Fruit fly (Drosophila melanogaster) whole organism, embryonic: ENCODE measurements around the gene CG9961.
A peak's percentile ranks its signal among the peaks of the same experiment; 100 is the strongest.

Experiments used
- Bdp1 ChIP-seq: fragments of 200-800 bp; sonication (Bioruptor generic); optimal IDR thresholded peaks from 3 replicates; lab custom pipeline; 2016; ENCODE audit warnings: missing biosample characterization, missing genetic modification characterization
- C15 ChIP-seq: fragments of 200-800 bp; sonication (Bioruptor generic); IDR thresholded peaks from 3 replicates; pipeline ENCODE4 v1.3.6; 2022; ENCODE audit warnings: missing biosample characterization, missing genetic modification characterization
- CG10274 ChIP-seq: fragments of 200-800 bp; sonication (Bioruptor generic); optimal IDR thresholded peaks from 3 replicates; lab custom pipeline; 2017; ENCODE audit warnings: missing biosample characterization, mild to moderate bottlenecking, missing genetic modification characterization
- CG10565 ChIP-seq: fragments of 200-800 bp; sonication (Bioruptor generic); optimal IDR thresholded peaks from 3 replicates; lab custom pipeline; 2016; ENCODE audit warnings: missing biosample characterization, mild to moderate bottlenecking, missing genetic modification characterization
- CG10979 ChIP-seq: fragments of 200-800 bp; sonication (Bioruptor generic); optimal IDR thresholded peaks from 2 replicates; lab custom pipeline; 2018; ENCODE audit warnings: missing biosample characterization, mild to moderate bottlenecking, missing genetic modification characterization, moderate library complexity
- CG11456 ChIP-seq: fragments of 200-800 bp; sonication (Bioruptor generic); IDR thresholded peaks from 3 replicates; pipeline ENCODE4 v1.3.6; 2022; ENCODE audit warnings: missing biosample characterization, missing genetic modification characterization
- CG11560 ChIP-seq: fragments of 200-800 bp; sonication (Bioruptor generic); IDR thresholded peaks from 3 replicates; pipeline ENCODE4 v1.3.6; 2022; ENCODE audit warnings: missing biosample characterization, missing genetic modification characterization
- CG11695 ChIP-seq: fragments of 200-800 bp; sonication (Bioruptor generic); IDR thresholded peaks from 3 replicates; pipeline ENCODE4 v1.3.6; 2022; ENCODE audit warnings: missing biosample characterization, missing genetic modification characterization
- CG12104 ChIP-seq: fragments of 200-800 bp; sonication (Bioruptor generic); optimal IDR thresholded peaks from 3 replicates; lab custom pipeline; 2016; ENCODE audit warnings: missing biosample characterization, missing genetic modification characterization
- CG12299 ChIP-seq: fragments of 200-800 bp; sonication (Bioruptor generic); optimal IDR thresholded peaks from 2 replicates; lab custom pipeline; 2018; ENCODE audit warnings: missing biosample characterization, mild to moderate bottlenecking, missing genetic modification characterization
- CG12942 ChIP-seq: fragments of 200-800 bp; sonication (Bioruptor generic); optimal IDR thresholded peaks from 3 replicates; lab custom pipeline; 2016; ENCODE audit warnings: missing biosample characterization, missing genetic modification characterization
- CG15011 ChIP-seq: fragments of 200-800 bp; sonication (Bioruptor generic); optimal IDR thresholded peaks from 3 replicates; lab custom pipeline; 2018; ENCODE audit warnings: missing biosample characterization, mild to moderate bottlenecking, missing genetic modification characterization
- CG15479 ChIP-seq: fragments of 200-800 bp; sonication (Bioruptor generic); optimal IDR thresholded peaks from 3 replicates; lab custom pipeline; 2019; ENCODE audit warnings: missing biosample characterization, mild to moderate bottlenecking, missing genetic modification characterization, moderate library complexity
- CG15696 ChIP-seq: fragments of 200-800 bp; sonication (Bioruptor generic); optimal IDR thresholded peaks from 2 replicates; lab custom pipeline; 2019; ENCODE audit warnings: missing biosample characterization, mild to moderate bottlenecking, missing genetic modification characterization, moderate library complexity
- CG17802 ChIP-seq: fragments of 200-800 bp; sonication (Bioruptor generic); optimal IDR thresholded peaks from 2 replicates; lab custom pipeline; 2018; ENCODE audit warnings: missing biosample characterization, mild to moderate bottlenecking, missing genetic modification characterization, moderate library complexity
- CG2875 ChIP-seq: fragments of 200-800 bp; sonication (Bioruptor generic); optimal IDR thresholded peaks from 2 replicates; lab custom pipeline; 2017; ENCODE audit warnings: missing biosample characterization, mild to moderate bottlenecking, missing genetic modification characterization, missing genetic modification reagents
- CG30403 ChIP-seq: fragments of 200-800 bp; sonication (Bioruptor generic); optimal IDR thresholded peaks from 3 replicates; lab custom pipeline; 2016; ENCODE audit warnings: missing biosample characterization, missing genetic modification characterization
- CG32767 ChIP-seq: fragments of 200-800 bp; sonication (Bioruptor generic); IDR thresholded peaks from 2 replicates; pipeline ENCODE4 v1.3.6; 2022; ENCODE audit warnings: missing biosample characterization, missing genetic modification characterization
- CG33213 ChIP-seq: fragments of 200-800 bp; sonication (Bioruptor generic); optimal IDR thresholded peaks from 3 replicates; lab custom pipeline; 2016; ENCODE audit warnings: missing biosample characterization, missing genetic modification characterization
- CG3726 ChIP-seq: fragments of 200-800 bp; sonication (Bioruptor generic); IDR thresholded peaks from 3 replicates; pipeline ENCODE4, ENCODE4 v1.3.6; 2022; ENCODE audit warnings: missing biosample characterization, missing genetic modification characterization
- CG4282 ChIP-seq: fragments of 200-800 bp; sonication (Bioruptor generic); optimal IDR thresholded peaks from 2 replicates; lab custom pipeline; 2016; ENCODE audit warnings: missing biosample characterization, missing genetic modification characterization
- CG5180 ChIP-seq: fragments of 200-800 bp; sonication (Bioruptor generic); optimal IDR thresholded peaks from 3 replicates; lab custom pipeline; 2017; ENCODE audit warnings: missing biosample characterization, missing genetic modification characterization, mild to moderate bottlenecking, moderate library complexity, missing genetic modification reagents
- CG6854 ChIP-seq: fragments of 200-800 bp; sonication (Bioruptor generic); optimal IDR thresholded peaks from 3 replicates; lab custom pipeline; 2017; ENCODE audit warnings: missing biosample characterization, mild to moderate bottlenecking, missing genetic modification characterization
- CG7963 ChIP-seq: fragments of 200-800 bp; sonication (Bioruptor generic); IDR thresholded peaks from 3 replicates; pipeline ENCODE4 v1.3.6; 2022; ENCODE audit warnings: missing biosample characterization, missing genetic modification characterization; ENCODE audit not compliant: partially characterized antibody
- CG8359 ChIP-seq: fragments of 200-800 bp; sonication (Bioruptor generic); optimal IDR thresholded peaks from 2 replicates; lab custom pipeline; 2017; ENCODE audit warnings: missing biosample characterization, mild to moderate bottlenecking, missing genetic modification characterization, borderline replicate concordance
- CG8924 ChIP-seq: fragments of 200-800 bp; optimal IDR thresholded peaks from 3 replicates; lab custom pipeline; 2019; ENCODE audit warnings: missing biosample characterization, mild to moderate bottlenecking, missing genetic modification characterization, moderate library complexity
- CrebB ChIP-seq: fragments of 200-800 bp; sonication (Bioruptor generic); optimal IDR thresholded peaks from 3 replicates; lab custom pipeline; 2018; ENCODE audit warnings: missing biosample characterization, mild to moderate bottlenecking, missing genetic modification characterization
- Dfd ChIP-seq, 2 experiments: fragments of >200 bp; optimal IDR thresholded peaks; 2 replicates each; lab custom pipeline; 2017; ENCODE audit warnings: missing biosample characterization in 2 of 2, missing genetic modification characterization in 2 of 2
- Eip74EF ChIP-seq, 2 experiments: fragments of 200-800 bp in 1 of 2; fragments of >200 bp in 1 of 2; sonication (Bioruptor generic) in 1 of 2; optimal IDR thresholded peaks; 2 replicates each; lab custom pipeline; 2017 to 2019; ENCODE audit warnings: missing biosample characterization in 2 of 2, missing genetic modification characterization in 2 of 2, mild to moderate bottlenecking in 1 of 2, moderate library complexity in 1 of 2
- Ets65A ChIP-seq: fragments of 200-800 bp; sonication (Bioruptor generic); peaks from one replicate; lab custom pipeline; 2016; ENCODE audit warnings: missing biosample characterization, missing genetic modification characterization
- Fer1 ChIP-seq: fragments of 200-800 bp; sonication (Bioruptor generic); optimal IDR thresholded peaks from 2 replicates; lab custom pipeline; 2017; ENCODE audit warnings: missing biosample characterization, mild to moderate bottlenecking, missing genetic modification characterization
- HmgD ChIP-seq: fragments of 200-800 bp; sonication (Bioruptor generic); optimal IDR thresholded peaks from 3 replicates; lab custom pipeline; 2016; ENCODE audit warnings: missing biosample characterization, missing genetic modification characterization
- Hmr ChIP-seq: fragments of 200-800 bp; sonication (Bioruptor generic); optimal IDR thresholded peaks from 3 replicates; lab custom pipeline; 2017; ENCODE audit warnings: mild to moderate bottlenecking, missing biosample characterization, missing genetic modification reagents, missing genetic modification characterization
- Max ChIP-seq: fragments of 200-800 bp; sonication (Bioruptor generic); optimal IDR thresholded peaks from 2 replicates; lab custom pipeline; 2016; ENCODE audit warnings: missing biosample characterization, mild to moderate bottlenecking, missing genetic modification characterization
- NfI ChIP-seq: fragments of 200-800 bp; sonication (Bioruptor generic); optimal IDR thresholded peaks from 3 replicates; lab custom pipeline; 2018; ENCODE audit warnings: missing biosample characterization, mild to moderate bottlenecking, missing genetic modification characterization, moderate library complexity
- Oaz ChIP-seq: fragments of 200-800 bp; sonication (Bioruptor generic); IDR thresholded peaks from 2 replicates; pipeline ENCODE4 v1.3.6; 2022; ENCODE audit warnings: missing biosample characterization, missing genetic modification characterization
- ab ChIP-seq: fragments of 200-800 bp; sonication (Bioruptor generic); optimal IDR thresholded peaks from 2 replicates; lab custom pipeline; 2016; ENCODE audit warnings: missing biosample characterization, missing genetic modification characterization
- aop ChIP-seq: fragments of 200-800 bp; sonication (Bioruptor generic); IDR thresholded peaks from 2 replicates; pipeline ENCODE4 v1.3.6; 2022; ENCODE audit warnings: missing biosample characterization, missing genetic modification characterization
- bowl ChIP-seq: fragments of 200-800 bp; sonication (Bioruptor generic); IDR thresholded peaks from 2 replicates; pipeline ENCODE4 v1.3.6; 2022; ENCODE audit warnings: missing biosample characterization, missing genetic modification characterization
- dimm ChIP-seq: fragments of 200-800 bp; sonication (Bioruptor generic); IDR thresholded peaks from 2 replicates; pipeline ENCODE4 v1.3.6; 2022; ENCODE audit warnings: missing biosample characterization, missing genetic modification characterization
- esg ChIP-seq: fragments of 200-800 bp; sonication (Bioruptor generic); conservative IDR thresholded peaks from 2 replicates; pipeline ENCODE4 v1.3.6; 2022; ENCODE audit warnings: missing biosample characterization, missing genetic modification characterization
- eve ChIP-seq, 2 experiments: fragments of >200 bp; optimal IDR thresholded peaks; 2 replicates each; lab custom pipeline; 2017; ENCODE audit warnings: missing biosample characterization in 2 of 2, missing genetic modification characterization in 2 of 2
- ftz-f1 ChIP-seq: fragments of 200-800 bp; sonication (Bioruptor generic); optimal IDR thresholded peaks from 2 replicates; lab custom pipeline; 2016; ENCODE audit warnings: missing biosample characterization, missing genetic modification characterization
- hb ChIP-seq: fragments of 200-800 bp; sonication (Bioruptor generic); IDR thresholded peaks from 3 replicates; pipeline ENCODE4 v1.3.6; 2022; ENCODE audit warnings: missing biosample characterization, missing genetic modification characterization; ENCODE audit not compliant: partially characterized antibody
- mirr ChIP-seq: fragments of 200-800 bp; sonication (Bioruptor generic); optimal IDR thresholded peaks from 3 replicates; lab custom pipeline; 2018; ENCODE audit warnings: missing biosample characterization, mild to moderate bottlenecking, missing genetic modification characterization
- nerfin-1 ChIP-seq: fragments of 200-800 bp; sonication (Bioruptor generic); optimal IDR thresholded peaks from 3 replicates; lab custom pipeline; 2019; ENCODE audit warnings: missing biosample characterization, mild to moderate bottlenecking, missing genetic modification characterization, moderate library complexity
- nerfin-2 ChIP-seq: fragments of 200-800 bp; sonication (Bioruptor generic); IDR thresholded peaks from 2 replicates; pipeline ENCODE4 v1.3.6; 2022; ENCODE audit warnings: missing biosample characterization, missing genetic modification characterization; ENCODE audit not compliant: partially characterized antibody
- nmo ChIP-seq: fragments of 200-800 bp; sonication (Bioruptor generic); optimal IDR thresholded peaks from 2 replicates; lab custom pipeline; 2018; ENCODE audit warnings: missing biosample characterization, mild to moderate bottlenecking, missing genetic modification characterization, moderate library complexity
- sr ChIP-seq: fragments of 200-800 bp; sonication (Bioruptor generic); IDR thresholded peaks from 3 replicates; pipeline ENCODE4 v1.3.6; 2022; ENCODE audit warnings: missing biosample characterization, missing genetic modification characterization
- ttk ChIP-seq: fragments of 200-800 bp; sonication (Bioruptor generic); IDR thresholded peaks from 2 replicates; pipeline ENCODE4 v2.1.2; 2022; ENCODE audit warnings: missing biosample characterization, missing genetic modification characterization

CG9961 gene

DNA sequence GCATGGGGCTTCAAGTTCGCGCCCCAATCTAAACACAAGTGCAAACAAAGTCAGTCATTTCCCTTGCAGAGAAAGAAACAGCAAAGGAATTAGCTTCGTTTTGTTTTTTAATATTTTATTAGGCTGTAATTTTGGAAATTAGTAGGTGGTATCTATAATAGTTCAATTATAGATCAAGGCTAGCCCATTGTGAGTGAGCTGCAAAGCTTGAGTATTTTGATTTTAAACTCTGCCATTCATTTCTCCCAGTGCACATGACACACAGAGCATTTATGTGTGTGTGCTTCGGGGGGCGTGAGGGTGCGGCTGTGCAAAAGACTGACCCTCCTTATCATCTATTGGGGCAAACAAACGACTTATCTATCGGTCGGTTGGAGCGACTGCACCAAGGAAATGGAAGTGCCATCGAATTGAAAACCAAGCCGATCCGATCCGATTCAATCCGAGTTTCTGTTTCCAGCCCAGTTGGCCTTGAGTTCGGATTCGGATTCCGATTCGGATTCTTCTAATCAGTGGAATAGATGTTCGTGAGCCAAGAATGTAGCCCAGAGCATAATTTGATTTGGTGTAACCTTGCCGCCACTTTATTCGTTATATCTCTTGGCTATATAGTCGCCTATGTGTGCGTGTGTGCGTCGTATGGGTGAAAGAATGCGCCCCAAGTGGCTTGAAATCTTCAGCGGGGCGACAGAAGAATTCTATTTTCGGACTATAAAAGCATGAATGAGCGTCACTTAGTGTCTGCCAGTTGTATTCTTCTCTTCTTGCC is 13.2 kb downstream of the CG9961 start (continued):
- TF ChIP-seq eve (GFP tag; optimal IDR thresholded peaks at IDR 0.05; lab: Kevin White, UChicago) (no peak), esg (GFP tag; lab: Robert Waterston, UW) (peak; percentile 66), Dfd (GFP tag; optimal IDR thresholded peaks at IDR 0.05; lab: Kevin White, UChicago) (no peak), HmgD (GFP tag; lab: Kevin White, UChicago) (no peak), CG12299 (tag; lab: Kevin White, UChicago) (no peak), Max (GFP tag; lab: Kevin White, UChicago) (no peak), CG33213 (GFP tag; lab: Kevin White, UChicago) (no peak), dimm (GFP tag; lab: Robert Waterston, UW) (no peak), CG11560 (no peak), bowl (GFP tag; lab: Robert Waterston, UW) (no peak), CG17802 (tag; lab: Kevin White, UChicago) (no peak), hb (GFP tag; lab: Robert Waterston, UW) (no peak), Oaz (GFP tag; lab: Robert Waterston, UW) (no peak), CG11456 (GFP tag; lab: Robert Waterston, UW) (no peak), Ets65A (GFP tag; lab: Kevin White, UChicago) (no peak), CG8924 (peak; percentile 0), CG30403 (GFP tag; lab: Kevin White, UChicago) (peak; percentile 17), CG4282 (GFP tag; lab: Kevin White, UChicago) (no peak), CG5180 (GFP tag; lab: Kevin White, UChicago) (no peak), mirr (no peak), CG15011 (GFP tag; lab: Kevin White, UChicago) (no peak), sr (GFP tag; lab: Robert Waterston, UW) (no peak), Hmr (peak; percentile 10), ab (GFP tag; lab: Kevin White, UChicago) (no peak), CG7963 (GFP tag; lab: Robert Waterston, UW) (no peak), Bdp1 (GFP tag; lab: Kevin White, UChicago) (no peak), ftz-f1 (GFP tag; lab: Kevin White, UChicago) (peak; percentile 63), CG10979 (peak; percentile 38), aop (GFP tag; lab: Robert Waterston, UW) (no peak), NfI (GFP tag; lab: Kevin White, UChicago) (no peak), C15 (GFP tag; lab: Robert Waterston, UW) (no peak), CG12942 (no peak), CrebB (tag; lab: Kevin White, UChicago) (no peak), nerfin-1 (tag; lab: Kevin White, UChicago) (no peak), Fer1 (GFP tag; lab: Kevin White, UChicago) (no peak), CG12104 (GFP tag; lab: Kevin White, UChicago) (no peak), CG8359 (GFP tag; lab: Kevin White, UChicago) (no peak), CG10274 (no peak), CG11695 (GFP tag; lab: Robert Waterston, UW) (0 out of 3 replicates have a peak, but pooled peaks have one; percentile 41), CG10565 (no peak), CG32767 (GFP tag; lab: Robert Waterston, UW) (no peak), ttk (GFP tag; lab: Robert Waterston, UW) (no peak), Eip74EF (GFP tag; optimal IDR thresholded peaks at IDR 0.05; lab: Kevin White, UChicago) (peak in 1 of 2 experiments; percentile 31), CG6854 (no peak), CG3726 (GFP tag; lab: Robert Waterston, UW) (no peak), CG2875 (GFP tag; lab: Kevin White, UChicago) (no peak), CG15479 (no peak), nerfin-2 (no peak), CG15696 (tag; lab: Kevin White, UChicago) (no peak), nmo (GFP tag; lab: Kevin White, UChicago) (peak; percentile 29)
